Fruit fly (Drosophila melanogaster) whole organism, wandering third instar larva: ENCODE results near the gene CG15025.

Experiments
- Abd-B ChIP-seq: fragments of >200 bp; optimal IDR thresholded peaks from 2 replicates; lab custom pipeline; 2017; ENCODE audit warnings: missing biosample characterization, missing genetic modification characterization
- CG32264 ChIP-seq: fragments of 200-800 bp; sonication (Bioruptor generic); optimal IDR thresholded peaks from 2 replicates; lab custom pipeline; 2016; ENCODE audit warnings: missing biosample characterization, missing genetic modification characterization
- CG9705 ChIP-seq: fragments of 200-800 bp; sonication (Bioruptor generic); optimal IDR thresholded peaks from 2 replicates; lab custom pipeline; 2018; ENCODE audit warnings: missing biosample characterization, mild to moderate bottlenecking, missing genetic modification characterization
- CrebA ChIP-seq: fragments of 200-800 bp; sonication (Bioruptor generic); optimal IDR thresholded peaks from 2 replicates; lab custom pipeline; 2016; ENCODE audit warnings: missing biosample characterization, mild to moderate bottlenecking, missing genetic modification characterization, borderline replicate concordance
- Dfd ChIP-seq: fragments of >200 bp; optimal IDR thresholded peaks from 2 replicates; lab custom pipeline; 2017; ENCODE audit warnings: missing biosample characterization, missing genetic modification characterization
- Dif ChIP-seq: fragments of 200-275, 200-300 bp; sonication (Bioruptor generic); optimal IDR thresholded peaks from 2 replicates; lab custom pipeline; 2018; ENCODE audit warnings: missing biosample characterization, missing genetic modification characterization; ENCODE audit not compliant: partially characterized antibody
- GATAd ChIP-seq: sonication (Bioruptor generic); optimal IDR thresholded peaks from 2 replicates; lab custom pipeline; 2016; ENCODE audit warnings: missing biosample characterization, missing genetic modification characterization
- HLH106 ChIP-seq: fragments of 200-800 bp; optimal IDR thresholded peaks from 3 replicates; lab custom pipeline; 2019; ENCODE audit warnings: missing biosample characterization, mild to moderate bottlenecking, missing genetic modification characterization, moderate library complexity
- Hnf4 ChIP-seq: fragments of 200-800 bp; sonication (Bioruptor generic); optimal IDR thresholded peaks from 2 replicates; lab custom pipeline; 2016; ENCODE audit warnings: missing biosample characterization, mild to moderate bottlenecking, missing genetic modification characterization
- Hr78 ChIP-seq: fragments of >200 bp; optimal IDR thresholded peaks from 2 replicates; lab custom pipeline; 2017; ENCODE audit warnings: missing biosample characterization, missing genetic modification characterization
- Hr83 ChIP-seq: fragments of 200-300 bp; sonication (Bioruptor generic); optimal IDR thresholded peaks from 2 replicates; lab custom pipeline; 2016; ENCODE audit warnings: missing biosample characterization, mild to moderate bottlenecking, missing genetic modification characterization, moderate library complexity; ENCODE audit not compliant: poor library complexity, severe bottlenecking
- Jra ChIP-seq: sonication (Bioruptor generic); optimal IDR thresholded peaks from 2 replicates; lab custom pipeline; 2016; ENCODE audit warnings: missing biosample characterization, missing genetic modification characterization
- Mio ChIP-seq: sonication (Bioruptor generic); optimal IDR thresholded peaks from 2 replicates; lab custom pipeline; 2016; ENCODE audit warnings: missing biosample characterization, missing genetic modification characterization
- Myc ChIP-seq: fragments of >200 bp; optimal IDR thresholded peaks from 2 replicates; lab custom pipeline; 2017
- N ChIP-seq: fragments of >200 bp; optimal IDR thresholded peaks from 2 replicates; lab custom pipeline; 2018; ENCODE audit warnings: missing biosample characterization, missing external identifiers, missing genetic modification characterization
- OdsH ChIP-seq: fragments of 200-800 bp; sonication (Bioruptor generic); optimal IDR thresholded peaks from 2 replicates; lab custom pipeline; 2016; ENCODE audit warnings: missing biosample characterization, mild to moderate bottlenecking, missing genetic modification characterization
- Rel ChIP-seq, 2 experiments: fragments of 200-800 bp; sonication (Bioruptor generic) in 1 of 2; optimal IDR thresholded peaks; 2 replicates in 1 of 2; 3 replicates in 1 of 2; lab custom pipeline; 2016 to 2019; ENCODE audit warnings: mild to moderate bottlenecking in 2 of 2, missing biosample characterization in 2 of 2, missing genetic modification characterization in 2 of 2, moderate library complexity in 1 of 2
- Sp1 ChIP-seq: fragments of 200-800 bp; sonication (Bioruptor generic); optimal IDR thresholded peaks from 3 replicates; lab custom pipeline; 2019; ENCODE audit warnings: missing biosample characterization, mild to moderate bottlenecking, missing genetic modification characterization, moderate library complexity
- Vsx2 ChIP-seq: fragments of 200-300, 225-300 bp; sonication (Bioruptor generic); optimal IDR thresholded peaks from 2 replicates; lab custom pipeline; 2018; ENCODE audit warnings: missing biosample characterization, missing genetic modification characterization; ENCODE audit not compliant: partially characterized antibody
- br ChIP-seq: fragments of 200-800 bp; sonication (Bioruptor generic); optimal IDR thresholded peaks from 2 replicates; lab custom pipeline; 2016; ENCODE audit warnings: missing biosample characterization, missing genetic modification characterization
- brk ChIP-seq: fragments of 200-800 bp; sonication (Bioruptor generic); optimal IDR thresholded peaks from 2 replicates; lab custom pipeline; 2016; ENCODE audit warnings: missing biosample characterization, mild to moderate bottlenecking, missing genetic modification characterization
- dl ChIP-seq, 2 experiments: fragments of 175-275, 200-275 bp in 1 of 2; fragments of 200-275 bp in 1 of 2; sonication (Bioruptor generic); optimal IDR thresholded peaks; lab custom pipeline; 2018; ENCODE audit warnings: mild to moderate bottlenecking in 2 of 2, missing biosample characterization in 2 of 2, missing genetic modification characterization in 2 of 2, moderate library complexity in 2 of 2; ENCODE audit not compliant: partially characterized antibody in 2 of 2, insufficient read depth in 1 of 2
- dmrt93B ChIP-seq: fragments of 200-800 bp; sonication (Bioruptor generic); optimal IDR thresholded peaks from 2 replicates; lab custom pipeline; 2018; ENCODE audit warnings: missing biosample characterization, mild to moderate bottlenecking, missing genetic modification characterization
- dsf ChIP-seq: sonication (Bioruptor generic); optimal IDR thresholded peaks from 2 replicates; lab custom pipeline; 2016; ENCODE audit warnings: missing biosample characterization, missing genetic modification characterization, borderline replicate concordance
- ey ChIP-seq: fragments of 200-800 bp; sonication (Bioruptor generic); optimal IDR thresholded peaks from 2 replicates; lab custom pipeline; 2016; ENCODE audit warnings: missing biosample characterization, missing genetic modification characterization
- foxo ChIP-seq, 2 experiments: fragments of 200-800 bp; sonication (Bioruptor generic); optimal IDR thresholded peaks; 2 replicates in 1 of 2; 3 replicates in 1 of 2; lab custom pipeline; 2016 to 2017; ENCODE audit warnings: missing biosample characterization in 2 of 2, missing genetic modification characterization in 2 of 2
- fru ChIP-seq: fragments of 200-800 bp; sonication (Bioruptor generic); optimal IDR thresholded peaks from 3 replicates; lab custom pipeline; 2016; ENCODE audit warnings: missing biosample characterization, mild to moderate bottlenecking, missing genetic modification characterization
- h ChIP-seq: fragments of 200-800 bp; sonication (Bioruptor generic); optimal IDR thresholded peaks from 3 replicates; lab custom pipeline; 2016; ENCODE audit warnings: missing biosample characterization, mild to moderate bottlenecking, missing genetic modification characterization
- jim ChIP-seq: fragments of 175-275, 200-325 bp; sonication (Bioruptor generic); optimal IDR thresholded peaks from 2 replicates; lab custom pipeline; 2016; ENCODE audit warnings: missing biosample characterization, mild to moderate bottlenecking, missing genetic modification characterization
- lola ChIP-seq: fragments of >200 bp; optimal IDR thresholded peaks from 2 replicates; lab custom pipeline; 2017; ENCODE audit warnings: missing biosample characterization, missing genetic modification characterization
- pan ChIP-seq: fragments of >200 bp; optimal IDR thresholded peaks from 2 replicates; lab custom pipeline; 2017
- psq ChIP-seq: fragments of 200-800 bp; sonication (Bioruptor generic); optimal IDR thresholded peaks from 3 replicates; lab custom pipeline; 2017; ENCODE audit warnings: missing biosample characterization, mild to moderate bottlenecking, missing genetic modification characterization, moderate library complexity
- rgr ChIP-seq: fragments of 200-800 bp; sonication (Bioruptor generic); optimal IDR thresholded peaks from 3 replicates; lab custom pipeline; 2016; ENCODE audit warnings: missing biosample characterization, mild to moderate bottlenecking, missing genetic modification characterization
- sage ChIP-seq: fragments of 200-800 bp; sonication (Bioruptor generic); optimal IDR thresholded peaks from 2 replicates; lab custom pipeline; 2016; ENCODE audit warnings: missing biosample characterization, mild to moderate bottlenecking, missing genetic modification characterization
- sv ChIP-seq: fragments of 200-800 bp; sonication (Bioruptor generic); optimal IDR thresholded peaks from 3 replicates; lab custom pipeline; 2016; ENCODE audit warnings: missing biosample characterization, missing genetic modification characterization
- tai ChIP-seq: sonication (Bioruptor generic); optimal IDR thresholded peaks from 2 replicates; lab custom pipeline; 2016; ENCODE audit warnings: missing biosample characterization, missing genetic modification characterization
- usp ChIP-seq: fragments of >200 bp; optimal IDR thresholded peaks from 2 replicates; lab custom pipeline; 2017; ENCODE audit warnings: missing biosample characterization, missing genetic modification characterization
- woc ChIP-seq: sonication (Bioruptor generic); optimal IDR thresholded peaks from 2 replicates; lab custom pipeline; 2016; ENCODE audit warnings: missing biosample characterization, mild to moderate bottlenecking, missing genetic modification characterization

CG15025 gene

DNA sequence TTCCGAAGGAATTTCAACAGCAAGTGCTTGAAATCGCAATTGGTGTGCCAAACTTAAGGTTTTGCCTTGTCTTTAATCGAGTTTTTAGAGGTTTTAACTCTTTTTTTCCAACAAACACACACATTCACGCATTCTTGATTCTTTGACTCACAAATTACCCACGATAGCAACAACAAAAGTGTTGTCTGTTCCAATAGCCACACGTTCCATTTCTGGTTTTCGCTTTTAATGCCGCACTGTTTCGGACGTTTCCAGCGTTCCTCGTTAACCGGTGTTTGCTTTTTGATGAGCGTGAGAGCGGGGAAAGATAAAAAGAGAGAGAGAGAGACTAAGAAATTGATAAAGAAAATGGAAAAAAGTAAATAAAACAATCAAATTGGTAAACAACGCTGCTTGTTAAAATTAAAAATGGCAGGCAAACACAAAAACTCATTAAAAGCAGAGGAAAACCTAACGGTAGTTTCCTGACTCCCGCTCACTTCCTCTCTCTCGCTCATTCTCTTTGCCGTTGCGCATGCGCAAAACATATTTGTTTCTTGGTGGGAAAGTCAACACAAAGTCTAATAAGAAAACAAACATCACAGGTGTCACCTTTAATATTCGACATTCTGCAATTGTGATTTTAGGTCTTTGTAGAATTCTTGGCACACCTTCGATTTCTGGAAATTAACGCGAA, 26.9 kb downstream of the CG15025 start:
- TF ChIP-seq Dif (GFP tag; lab: Kevin White, UChicago) (peak; percentile 47), Rel (GFP tag; optimal IDR thresholded peaks at IDR 0.05; lab: Kevin White, UChicago) (no peak), Rel (tag; optimal IDR thresholded peaks at IDR 0.05; lab: Kevin White, UChicago) (no peak), N (GFP tag; lab: Kevin White, UChicago) (no peak), CG32264 (GFP tag; lab: Kevin White, UChicago) (no peak), Myc (lab: Kevin White, UChicago) (no peak), foxo (GFP tag; optimal IDR thresholded peaks at IDR 0.05; lab: Kevin White, UChicago) (no peak), woc (GFP tag; lab: Kevin White, UChicago) (no peak)
- TF ChIP-seq, all 38 proteins: peak for 1

DNA sequence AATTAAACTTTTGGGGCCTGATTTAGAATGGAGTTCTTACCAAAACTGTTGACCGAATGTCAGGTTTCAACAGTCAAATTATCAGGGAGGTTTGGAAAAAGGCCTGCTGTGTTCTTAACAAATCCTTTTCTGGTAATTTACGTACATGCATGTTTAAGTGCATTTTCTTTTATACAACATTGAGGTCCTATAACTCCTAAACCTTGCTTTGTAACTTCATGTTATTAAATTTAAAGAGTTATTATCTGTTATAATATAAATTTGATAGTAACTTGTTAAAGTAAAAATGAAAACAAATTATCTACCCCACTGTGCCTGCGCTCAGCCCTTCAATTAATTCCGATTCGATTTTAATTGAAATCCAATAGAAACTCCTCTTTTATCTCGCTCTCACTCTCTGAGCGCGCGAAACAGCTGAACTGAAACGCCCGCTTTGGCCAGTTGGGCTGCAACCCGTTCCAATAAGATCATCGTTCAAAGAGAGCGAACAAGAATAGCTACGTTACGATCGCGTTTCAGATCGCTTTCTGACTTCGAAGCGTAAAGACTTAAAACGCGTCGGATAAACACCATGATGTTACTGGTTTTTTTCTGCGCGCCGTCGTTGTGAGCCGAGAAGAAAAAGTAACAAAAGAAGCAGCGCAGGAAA, 27.8 kb downstream of the CG15025 start, which contains the start of gene Scsalpha2:
Scsalpha2 (minus strand) TSS at position 51 of the 649 bp plus-strand sequence.
- TF ChIP-seq foxo (GFP tag; optimal IDR thresholded peaks at IDR 0.05; lab: Kevin White, UChicago) (no peak), OdsH (GFP tag; lab: Kevin White, UChicago) (no peak), Mio (GFP tag; lab: Kevin White, UChicago) (no peak), dsf (GFP tag; lab: Kevin White, UChicago) (no peak), Hr83 (GFP tag; lab: Kevin White, UChicago) (peak; percentile 53), psq (GFP tag; lab: Kevin White, UChicago) (no peak), pan (lab: Kevin White, UChicago) (no peak), Hnf4 (GFP tag; lab: Kevin White, UChicago) (no peak), fru (GFP tag; lab: Kevin White, UChicago) (no peak), Rel (GFP tag; optimal IDR thresholded peaks at IDR 0.05; lab: Kevin White, UChicago) (no peak), Rel (tag; optimal IDR thresholded peaks at IDR 0.05; lab: Kevin White, UChicago) (no peak), ey (GFP tag; lab: Kevin White, UChicago) (no peak), usp (no peak), Jra (GFP tag; lab: Kevin White, UChicago) (no peak), Sp1 (GFP tag; lab: Kevin White, UChicago) (no peak), Hr78 (GFP tag; lab: Kevin White, UChicago) (no peak), CG9705 (GFP tag; lab: Kevin White, UChicago) (no peak), HLH106 (no peak), tai (GFP tag; lab: Kevin White, UChicago) (no peak), jim (GFP tag; lab: Kevin White, UChicago) (no peak), Dif (GFP tag; lab: Kevin White, UChicago) (peak; percentile 86), Abd-B (GFP tag; lab: Kevin White, UChicago) (no peak), brk (GFP tag; lab: Kevin White, UChicago) (peak; percentile 26), N (GFP tag; lab: Kevin White, UChicago) (no peak), CG32264 (GFP tag; lab: Kevin White, UChicago) (no peak), CrebA (GFP tag; lab: Kevin White, UChicago) (no peak), Vsx2 (GFP tag; lab: Kevin White, UChicago) (peak; percentile 66), sage (GFP tag; lab: Kevin White, UChicago) (peak; percentile 49), Dfd (GFP tag; lab: Kevin White, UChicago) (no peak), br (GFP tag; lab: Kevin White, UChicago) (no peak), rgr (no peak), lola (no peak), Myc (lab: Kevin White, UChicago) (no peak), dmrt93B (GFP tag; lab: Kevin White, UChicago) (no peak), GATAd (GFP tag; lab: Kevin White, UChicago) (no peak), woc (GFP tag; lab: Kevin White, UChicago) (no peak), sv (GFP tag; lab: Kevin White, UChicago) (no peak), h (GFP tag; lab: Kevin White, UChicago) (no peak), dl (GFP tag; optimal IDR thresholded peaks at IDR 0.05; lab: Kevin White, UChicago; ENCODE audit: insufficient read depth in 1 of 2, partially characterized antibody in 2 of 2) (peak; percentile 25 to 62)
